Worm (Caenorhabditis elegans) whole organism, L4 larva: ENCODE results near the gene iscu-1.

Experiments used
- daf-12 ChIP-seq: fragments of 150-350 bp; optimal IDR thresholded peaks from 2 replicates; lab custom pipeline; 2014; ENCODE audit warnings: missing biosample characterization, missing genetic modification reagents, missing genetic modification characterization
- egl-27 ChIP-seq: sonication (generic microtip); optimal IDR thresholded peaks from 3 replicates; lab custom pipeline; 2017; ENCODE audit warnings: missing biosample characterization, missing genetic modification reagents, missing genetic modification characterization
- lin-38 ChIP-seq: fragments of 200-800 bp; sonication (Bioruptor generic); IDR thresholded peaks from 2 replicates; pipeline ENCODE4 v1.3.6; 2022; ENCODE audit warnings: missing genetic modification reagents, missing genetic modification characterization, missing compliant biosample characterization
- lin-39 ChIP-seq: fragments of 150-350 bp; optimal IDR thresholded peaks from 2 replicates; lab custom pipeline; 2014; ENCODE audit warnings: missing biosample characterization, missing genetic modification reagents, missing genetic modification characterization
- lir-3 ChIP-seq: sonication (generic microtip); optimal IDR thresholded peaks from 2 replicates; lab custom pipeline; 2016; ENCODE audit warnings: mild to moderate bottlenecking, missing genetic modification characterization, missing compliant biosample characterization
- nhr-111 ChIP-seq: fragments of 200-800 bp; sonication (Bioruptor generic); optimal IDR thresholded peaks from 2 replicates; lab custom pipeline; 2018; ENCODE audit warnings: mild to moderate bottlenecking, missing genetic modification characterization, missing compliant biosample characterization
- nhr-28 ChIP-seq: fragments of 150-350 bp; optimal IDR thresholded peaks from 2 replicates; lab custom pipeline; 2014; ENCODE audit warnings: missing biosample characterization, missing genetic modification characterization

DNA sequence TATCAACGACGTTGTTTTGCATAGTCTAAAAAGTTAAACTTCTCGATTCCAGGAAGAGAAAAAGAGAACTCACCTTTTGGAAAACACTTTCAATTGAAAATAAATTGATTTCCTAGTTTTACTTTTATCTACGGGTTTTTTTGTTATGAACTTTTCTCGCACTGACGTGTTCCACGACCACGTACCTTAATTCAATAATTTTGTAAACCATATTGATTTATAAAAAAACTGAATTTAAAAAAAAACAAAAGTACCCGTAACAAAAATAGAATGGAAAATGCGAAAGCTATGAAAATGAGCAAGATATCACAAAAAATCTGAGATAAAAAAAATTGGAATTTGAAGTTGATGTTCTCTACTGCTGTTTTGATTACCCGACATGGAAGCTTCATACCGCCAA is 41.5 kb upstream of the iscu-1 start, which contains the start of gene C47A4.3:
- no peak for TF ChIP-seq egl-27 (tag; lab: Kevin White, UChicago)
- no peak for TF ChIP-seq lir-3 (tag; lab: Kevin White, UChicago)
- no peak for TF ChIP-seq daf-12 (tag; lab: Kevin White, UChicago)
- TF ChIP-seq lin-39 (tag; lab: Kevin White, UChicago) = no peak
- TF ChIP-seq nhr-111 (GFP tag; lab: Kevin White, UChicago) = no peak
- no peak for TF ChIP-seq lin-38
- TF ChIP-seq nhr-28 (tag; lab: Kevin White, UChicago) = no peak
